Worm (Caenorhabditis elegans) whole organism, early embryonic: Measurements from ENCODE around the gene ZK622.1.

Experiments used
- B0310.2 ChIP-seq: sonication (generic microtip); optimal IDR thresholded peaks from 2 replicates; lab custom pipeline; 2016; ENCODE audit warnings: mild to moderate bottlenecking, missing genetic modification characterization, missing compliant biosample characterization
- F13C5.2 ChIP-seq: sonication (generic microtip); optimal IDR thresholded peaks from 2 replicates; lab custom pipeline; 2017; ENCODE audit warnings: mild to moderate bottlenecking, missing genetic modification characterization, inconsistent platforms, missing compliant biosample characterization
- aly-1 ChIP-seq: sonication (generic microtip); optimal IDR thresholded peaks from 2 replicates; lab custom pipeline; 2016; ENCODE audit warnings: missing genetic modification characterization, missing compliant biosample characterization
- ama-1 ChIP-seq: fragments of 150-350 bp; optimal IDR thresholded peaks from 2 replicates; lab custom pipeline; 2014
- ceh-13 ChIP-seq: fragments of 200-800 bp; sonication (Bioruptor generic); optimal IDR thresholded peaks from 2 replicates; lab custom pipeline; 2018; ENCODE audit warnings: mild to moderate bottlenecking, missing genetic modification characterization, missing compliant biosample characterization
- ceh-36 ChIP-seq: sonication (generic microtip); optimal IDR thresholded peaks from 2 replicates; lab custom pipeline; 2016; ENCODE audit warnings: missing genetic modification characterization, inconsistent platforms, missing compliant biosample characterization
- ets-7 ChIP-seq: sonication (generic microtip); optimal IDR thresholded peaks from 2 replicates; lab custom pipeline; 2016; ENCODE audit warnings: missing genotype, missing genetic modification characterization, missing compliant biosample characterization
- flt-1 ChIP-seq: fragments of 200-800 bp; sonication (Bioruptor generic); IDR thresholded peaks from 2 replicates; pipeline ENCODE4 v1.3.6; 2022; ENCODE audit warnings: missing genetic modification characterization, missing compliant biosample characterization
- hmbx-1 ChIP-seq: sonication (generic microtip); optimal IDR thresholded peaks from 2 replicates; lab custom pipeline; 2016; ENCODE audit warnings: mild to moderate bottlenecking, missing genetic modification characterization, missing compliant biosample characterization
- hmg-4 ChIP-seq: fragments of 200-800 bp; sonication (Bioruptor generic); optimal IDR thresholded peaks from 2 replicates; lab custom pipeline; 2018; ENCODE audit warnings: mild to moderate bottlenecking, missing genetic modification characterization, missing compliant biosample characterization
- hnd-1 ChIP-seq: sonication (generic microtip); optimal IDR thresholded peaks from 2 replicates; lab custom pipeline; 2016; ENCODE audit warnings: missing genetic modification characterization, missing compliant biosample characterization
- pes-1 ChIP-seq: fragments of 200-800 bp; sonication (Bioruptor generic); IDR thresholded peaks from 2 replicates; pipeline ENCODE4 v1.3.6; 2022; ENCODE audit warnings: missing genetic modification reagents, missing genetic modification characterization, missing compliant biosample characterization
- scrt-1 ChIP-seq: fragments of 200-800 bp; sonication (Bioruptor generic); IDR thresholded peaks from 2 replicates; pipeline ENCODE4 v1.3.6; 2022; ENCODE audit warnings: missing genetic modification characterization, missing compliant biosample characterization
- sea-1 ChIP-seq: fragments of 200-800 bp; sonication (Bioruptor generic); conservative IDR thresholded peaks from 2 replicates; pipeline ENCODE4 v1.3.6; 2022; ENCODE audit warnings: missing genetic modification characterization, missing compliant biosample characterization
- tbx-11 ChIP-seq: fragments of 200-800 bp; sonication (Bioruptor generic); IDR thresholded peaks from 2 replicates; pipeline ENCODE4 v1.3.6; 2022; ENCODE audit warnings: missing genetic modification characterization, missing compliant biosample characterization
- tbx-37 ChIP-seq: fragments of 200-800 bp; sonication (Bioruptor generic); conservative IDR thresholded peaks from 2 replicates; pipeline ENCODE4 v1.3.6; 2022; ENCODE audit warnings: missing genetic modification reagents, missing genetic modification characterization, missing compliant biosample characterization
- tra-4 ChIP-seq: sonication (generic microtip); optimal IDR thresholded peaks from 2 replicates; lab custom pipeline; 2017; ENCODE audit warnings: missing genetic modification characterization, missing compliant biosample characterization

ZK622.1 gene

ce11 chrII:5341573-5341972, 48.0 kb downstream of the ZK622.1 start:
- no peak for TF ChIP-seq B0310.2 (tag; lab: Kevin White, UChicago)
- TF ChIP-seq sea-1 (GFP tag; lab: Robert Waterston, UW), result no peak
- TF ChIP-seq hmbx-1 (tag; lab: Kevin White, UChicago), result no peak
- TF ChIP-seq ceh-13 (GFP tag; lab: Kevin White, UChicago), result no peak
- TF ChIP-seq pes-1, result no peak
- TF ChIP-seq hnd-1 (tag; lab: Kevin White, UChicago), result no peak

ce11 chrII:5342412-5342811, 48.8 kb downstream of the ZK622.1 start:
- TF ChIP-seq F13C5.2 (tag; lab: Kevin White, UChicago), result no peak
- no peak for TF ChIP-seq pes-1
- no peak for TF ChIP-seq hnd-1 (tag; lab: Kevin White, UChicago)
- TF ChIP-seq ets-7 (tag; lab: Kevin White, UChicago), result no peak
- TF ChIP-seq B0310.2 (tag; lab: Kevin White, UChicago), result no peak
- no peak for TF ChIP-seq tra-4
- TF ChIP-seq sea-1 (GFP tag; lab: Robert Waterston, UW), result no peak
- TF ChIP-seq ceh-36, result no peak
- no peak for TF ChIP-seq ceh-13 (GFP tag; lab: Kevin White, UChicago)
- no peak for TF ChIP-seq ama-1 (lab: Kevin White, UChicago)
- TF ChIP-seq scrt-1 (GFP tag; lab: Robert Waterston, UW), result no peak
- no peak for TF ChIP-seq hmbx-1 (tag; lab: Kevin White, UChicago)
- TF ChIP-seq flt-1 (GFP tag; lab: Robert Waterston, UW), result no peak
- no peak for TF ChIP-seq aly-1 (tag; lab: Kevin White, UChicago)
- no peak for TF ChIP-seq tbx-11
- TF ChIP-seq hmg-4 (GFP tag; lab: Kevin White, UChicago), result no peak
- TF ChIP-seq tbx-37 (GFP tag; lab: Robert Waterston, UW), result no peak

- TF ChIP-seq hnd-1 (tag; lab: Kevin White, UChicago) (no peak), tra-4 (no peak), sea-1 (GFP tag; lab: Robert Waterston, UW) (no peak), B0310.2 (tag; lab: Kevin White, UChicago) (no peak), ama-1 (lab: Kevin White, UChicago) (no peak), ets-7 (tag; lab: Kevin White, UChicago) (no peak), F13C5.2 (tag; lab: Kevin White, UChicago) (no peak), ceh-36 (no peak), tbx-37 (GFP tag; lab: Robert Waterston, UW) (no peak), hmg-4 (GFP tag; lab: Kevin White, UChicago) (no peak), scrt-1 (GFP tag; lab: Robert Waterston, UW) (no peak), tbx-11 (no peak), hmbx-1 (tag; lab: Kevin White, UChicago) (no peak), aly-1 (tag; lab: Kevin White, UChicago) (no peak), ceh-13 (GFP tag; lab: Kevin White, UChicago) (no peak), flt-1 (GFP tag; lab: Robert Waterston, UW) (no peak), pes-1 (no peak)
Measured at ce11 chrII:5344775-5345174, 51.2 kb downstream of the ZK622.1 start, which contains the start of gene F09E5.14. Gene F09E5.14, minus strand, starts transcription at chrII:5344875.
